Worm (Caenorhabditis elegans): ENCODE results near the gene chtb-3.
A peak's percentile ranks its signal among the peaks of the same experiment; 100 is the strongest.

chtb-3 gene

DNA sequence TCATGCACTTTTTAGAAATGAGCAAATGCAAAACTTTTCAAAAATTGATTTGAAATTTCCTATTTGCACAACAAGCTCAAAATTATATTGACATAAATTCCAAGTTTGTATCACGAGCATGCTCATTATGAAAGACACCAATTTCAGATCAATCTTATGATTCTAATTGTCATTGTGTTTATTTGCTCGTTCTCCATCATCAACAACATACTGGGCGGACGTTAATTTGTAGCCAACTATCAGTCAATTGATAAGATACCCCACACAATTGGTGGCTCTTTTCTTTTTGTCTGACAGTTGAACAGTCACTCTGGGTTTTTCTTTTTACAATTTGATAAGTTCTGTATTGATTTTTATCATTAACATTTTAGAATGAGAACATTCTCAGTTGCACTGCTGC is 47.7 kb downstream of the chtb-3 start, which contains the start of gene lro-1 (continued):
- TF ChIP-seq Y105C5A.15 (GFP tag; IDR thresholded peaks at IDR 0.05), result no peak
- TF ChIP-seq nhr-11 (tag; optimal IDR thresholded peaks at IDR 0.05), result no peak
- TF ChIP-seq nhr-237 (tag; optimal IDR thresholded peaks at IDR 0.05), result no peak
- TF ChIP-seq lsy-2 (tag; optimal IDR thresholded peaks at IDR 0.05), result peak in 1 of 2 experiments; percentile 17
- peak; percentile 90 for TF ChIP-seq dmd-6 (GFP tag; IDR thresholded peaks at IDR 0.05)
- TF ChIP-seq daf-16 (GFP tag; optimal IDR thresholded peaks at IDR 0.05), result peak in 1 of 2 experiments; percentile 85
- TF ChIP-seq daf-16 (tag; optimal IDR thresholded peaks at IDR 0.05), result peak; percentile 99
- TF ChIP-seq attf-4 (tag; optimal IDR thresholded peaks at IDR 0.05), result no peak

DNA sequence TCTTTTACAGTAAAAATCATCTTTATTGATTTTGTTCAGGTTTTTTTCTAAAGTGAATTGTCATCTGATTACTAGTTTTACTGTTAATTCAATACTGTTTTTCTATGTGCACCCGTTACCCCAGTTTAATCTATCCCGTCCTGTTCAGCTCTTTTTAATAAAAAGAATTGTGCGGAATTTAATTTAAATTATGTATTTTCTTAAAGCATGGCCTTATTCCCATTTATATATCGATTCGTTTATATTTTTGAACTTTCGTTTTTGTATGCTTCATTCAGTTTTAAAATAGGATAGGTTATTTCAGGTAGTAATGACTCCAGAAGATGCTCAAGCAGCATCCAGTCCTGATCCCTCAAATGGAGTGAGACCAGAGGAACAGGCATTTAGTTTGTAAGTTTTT is 52.7 kb downstream of the chtb-3 start, which contains the start of gene W05H9.2:
W05H9.2 (plus strand) TSS at position 301 of the 400 bp plus-strand sequence.
- TF ChIP-seq F44E2.7 (GFP tag; IDR thresholded peaks at IDR 0.05) (no peak), T20F7.1 (GFP tag; optimal IDR thresholded peaks at IDR 0.05) (no peak), snpc-1.2 (GFP tag; IDR thresholded peaks at IDR 0.05) (no peak), mxl-2 (GFP tag; conservative IDR thresholded peaks at IDR 0.05) (no peak), ceh-28 (tag; optimal IDR thresholded peaks at IDR 0.05) (no peak), ceh-20 (GFP tag; IDR thresholded peaks at IDR 0.05) (no peak), egl-27 (tag; optimal IDR thresholded peaks at IDR 0.05) (no peak), vab-7 (GFP tag; IDR thresholded peaks at IDR 0.05) (no peak), nhr-76 (tag; optimal IDR thresholded peaks at IDR 0.05) (no peak), D1046.2 (GFP tag; IDR thresholded peaks at IDR 0.05) (no peak), ctbp-1 (GFP tag; IDR thresholded peaks at IDR 0.05) (no peak), ceh-44 (GFP tag; IDR thresholded peaks at IDR 0.05) (no peak), nhr-41 (GFP tag; IDR thresholded peaks at IDR 0.05) (no peak), nhr-111 (GFP tag; optimal IDR thresholded peaks at IDR 0.05) (no peak), T26A8.4 (GFP tag; IDR thresholded peaks at IDR 0.05) (no peak), mdt-29 (GFP tag; IDR thresholded peaks at IDR 0.05) (no peak), fos-1 (tag; optimal IDR thresholded peaks at IDR 0.05) (no peak), duxl-1 (tag; optimal IDR thresholded peaks at IDR 0.05; ENCODE audit: poor library complexity) (no peak)
